Fruit fly (Drosophila melanogaster) Kc167 (cell line): ENCODE measurements around the gene CG11089.

Experiments
- Myc ChIP-seq: fragments of >200 bp; optimal IDR thresholded peaks from 2 replicates; lab custom pipeline; 2017; ENCODE audit warnings: missing external identifiers
- Sin3A ChIP-seq: fragments of >200 bp; optimal IDR thresholded peaks from 2 replicates; lab custom pipeline; 2018; ENCODE audit warnings: missing external identifiers
- h ChIP-seq: fragments of >200 bp; optimal IDR thresholded peaks from 3 replicates; lab custom pipeline; 2018; ENCODE audit warnings: missing external identifiers
- insv ChIP-seq: fragments of >200 bp; optimal IDR thresholded peaks from 3 replicates; lab custom pipeline; 2018; ENCODE audit warnings: missing external identifiers
- psq ChIP-seq: fragments of >200 bp; optimal IDR thresholded peaks from 2 replicates; lab custom pipeline; 2017; ENCODE audit warnings: missing external identifiers
- ttk ChIP-seq: sonication (Bioruptor generic); optimal IDR thresholded peaks from 2 replicates; lab custom pipeline; 2017; ENCODE audit warnings: missing external identifiers

The CG11089 gene

dm6 chr3R:24876843-24877457, at the start of gene CG11089, which contains the start of gene CG31381:
TSS of gene CG11089 (plus strand) at chr3R:24877045.
TSS of gene CG31381 (plus strand) at chr3R:24877045.
- TF ChIP-seq h (lab: Kevin White, UChicago), result no peak
- no peak for TF ChIP-seq ttk (lab: Kevin White, UChicago)
- no peak for TF ChIP-seq insv
- no peak for TF ChIP-seq Myc
- no peak for TF ChIP-seq psq (lab: Kevin White, UChicago)
- TF ChIP-seq Sin3A (lab: Kevin White, UChicago), result no peak

- TF ChIP-seq h (lab: Kevin White, UChicago) (no peak), insv (no peak), ttk (lab: Kevin White, UChicago) (no peak), Myc (no peak)
Observed at dm6 chr3R:24828234-24828633, 48.6 kb upstream of the CG11089 start, which contains the start of gene RabX4. TSS of gene RabX4 (minus strand) at chr3R:24828409.

- TF ChIP-seq psq (lab: Kevin White, UChicago) (no peak), Myc (no peak), h (lab: Kevin White, UChicago) (no peak), ttk (lab: Kevin White, UChicago) (no peak), Sin3A (lab: Kevin White, UChicago) (no peak), insv (no peak)
Observed at dm6 chr3R:24829887-24830351, 46.9 kb upstream of the CG11089 start, which contains the start of the genes Kaz and CG43273. TSS of gene Kaz (minus strand) at chr3R:24829959. TSS of gene CG43273 (plus strand) at chr3R:24830301.

dm6 chr3R:24833652-24834051, 43.2 kb upstream of the CG11089 start, which contains the start of gene sosie:
TSS of gene sosie (plus strand) at chr3R:24833952.
- TF ChIP-seq insv (no peak), Sin3A (lab: Kevin White, UChicago) (no peak), ttk (lab: Kevin White, UChicago) (no peak), Myc (no peak), psq (lab: Kevin White, UChicago) (no peak)

- no peak for TF ChIP-seq psq (lab: Kevin White, UChicago)
- TF ChIP-seq Sin3A (lab: Kevin White, UChicago), result no peak
- TF ChIP-seq insv, result no peak
Observed at dm6 chr3R:24841063-24841462, 35.8 kb upstream of the CG11089 start, which contains the start of gene CG33658. TSS of gene CG33658 (minus strand) at chr3R:24841163.

- TF ChIP-seq Myc (no peak), insv (no peak), h (lab: Kevin White, UChicago) (no peak), Sin3A (lab: Kevin White, UChicago) (no peak), ttk (lab: Kevin White, UChicago) (no peak), psq (lab: Kevin White, UChicago) (no peak)
Observed at dm6 chr3R:24841635-24842034, 35.2 kb upstream of the CG11089 start, which contains the start of gene Esp. TSS of gene Esp (plus strand) at chr3R:24841935.

- TF ChIP-seq Sin3A (lab: Kevin White, UChicago), result no peak
- TF ChIP-seq insv, result no peak
- TF ChIP-seq ttk (lab: Kevin White, UChicago), result no peak
- TF ChIP-seq Myc, result no peak
- TF ChIP-seq h (lab: Kevin White, UChicago), result no peak
- no peak for TF ChIP-seq psq (lab: Kevin White, UChicago)
Observed at dm6 chr3R:24845148-24845547, 31.7 kb upstream of the CG11089 start.

- TF ChIP-seq ttk (lab: Kevin White, UChicago) (no peak), h (lab: Kevin White, UChicago) (no peak), psq (lab: Kevin White, UChicago) (no peak), Sin3A (lab: Kevin White, UChicago) (no peak), Myc (no peak), insv (no peak)
Observed at dm6 chr3R:24845952-24846848, 30.6 kb upstream of the CG11089 start.

- TF ChIP-seq Myc, result no peak
- no peak for TF ChIP-seq ttk (lab: Kevin White, UChicago)
- TF ChIP-seq Sin3A (lab: Kevin White, UChicago), result no peak
- no peak for TF ChIP-seq h (lab: Kevin White, UChicago)
- TF ChIP-seq psq (lab: Kevin White, UChicago), result no peak
- TF ChIP-seq insv, result no peak
Observed at dm6 chr3R:24850420-24850819, 26.4 kb upstream of the CG11089 start, which contains the start of gene CG7006. TSS of gene CG7006 (plus strand) at chr3R:24850627.

dm6 chr3R:24851429-24851828, 25.4 kb upstream of the CG11089 start, which contains the start of gene Nct:
TSS of gene Nct (plus strand) at chr3R:24851601.
- TF ChIP-seq Myc, result no peak
- no peak for TF ChIP-seq h (lab: Kevin White, UChicago)
- TF ChIP-seq Sin3A (lab: Kevin White, UChicago), result no peak
- TF ChIP-seq psq (lab: Kevin White, UChicago), result no peak
- TF ChIP-seq ttk (lab: Kevin White, UChicago), result no peak
- TF ChIP-seq insv, result no peak

- TF ChIP-seq h (lab: Kevin White, UChicago), result no peak
- TF ChIP-seq psq (lab: Kevin White, UChicago), result no peak
- TF ChIP-seq insv, result no peak
- no peak for TF ChIP-seq ttk (lab: Kevin White, UChicago)
- TF ChIP-seq Sin3A (lab: Kevin White, UChicago), result no peak
- no peak for TF ChIP-seq Myc
Observed at dm6 chr3R:24856143-24856542, 20.7 kb upstream of the CG11089 start, which contains the start of gene HDAC11. TSS of gene HDAC11 (minus strand) at chr3R:24856243.
